Worm (Caenorhabditis elegans): ENCODE measurements around the gene T22G5.1.

The T22G5.1 gene

ce11 chrV:13850170-13850569 is 26.5 kb upstream of the T22G5.1 start, which contains the start of gene hpx-2:
Gene hpx-2, plus strand, starts transcription at chrV:13850470.
- no peak for TF ChIP-seq nhr-77 (tag; optimal IDR thresholded peaks at IDR 0.05)
- TF ChIP-seq F16B12.6 (tag; optimal IDR thresholded peaks at IDR 0.05) = no peak
- TF ChIP-seq jun-1 (tag; optimal IDR thresholded peaks at IDR 0.05) = no peak
- TF ChIP-seq lin-13 (GFP tag; optimal IDR thresholded peaks at IDR 0.05) = no peak
- no peak for TF ChIP-seq nhr-85 (tag)
- no peak for TF ChIP-seq ceh-8 (GFP tag; optimal IDR thresholded peaks at IDR 0.05)
- TF ChIP-seq hlh-17 (GFP tag; optimal IDR thresholded peaks at IDR 0.05; ENCODE audit: borderline replicate concordance) = no peak
- no peak for TF ChIP-seq nhr-47 (tag; optimal IDR thresholded peaks at IDR 0.05)
- no peak for TF ChIP-seq ama-1 (optimal IDR thresholded peaks at IDR 0.05)
- TF ChIP-seq nhr-84 (tag; optimal IDR thresholded peaks at IDR 0.05) = no peak
- no peak for TF ChIP-seq unc-98 (GFP tag; IDR thresholded peaks at IDR 0.05)
- TF ChIP-seq efl-3 (GFP tag; optimal IDR thresholded peaks at IDR 0.05) = no peak
- no peak for TF ChIP-seq alr-1 (tag; optimal IDR thresholded peaks at IDR 0.05; ENCODE audit: borderline replicate concordance)
- no peak for TF ChIP-seq grh-1 (GFP tag; IDR thresholded peaks at IDR 0.05)
- no peak for TF ChIP-seq fkh-8 (tag; optimal IDR thresholded peaks at IDR 0.05)

ce11 chrV:13854306-13854705 is 22.3 kb upstream of the T22G5.1 start, which contains the start of gene ttr-21:
Gene ttr-21, minus strand, starts transcription at chrV:13854405.
- TF ChIP-seq sptf-1 (tag; optimal IDR thresholded peaks at IDR 0.05) = no peak
- peak; percentile 9 for TF ChIP-seq nhr-20 (tag; optimal IDR thresholded peaks at IDR 0.05)

- no peak for TF ChIP-seq C04F5.9 (tag; optimal IDR thresholded peaks at IDR 0.05)
- TF ChIP-seq ztf-4 (tag; optimal IDR thresholded peaks at IDR 0.05) = no peak
- TF ChIP-seq egl-13 (tag; optimal IDR thresholded peaks at IDR 0.05) = no peak
- no peak for TF ChIP-seq nhr-90 (tag; optimal IDR thresholded peaks at IDR 0.05; ENCODE audit: poor library complexity)
- no peak for TF ChIP-seq snpc-4 (tag; optimal IDR thresholded peaks at IDR 0.05)
- no peak for TF ChIP-seq pqm-1 (tag; optimal IDR thresholded peaks at IDR 0.05)
- no peak for TF ChIP-seq nhr-237 (tag; optimal IDR thresholded peaks at IDR 0.05)
- TF ChIP-seq jun-1 (tag; optimal IDR thresholded peaks at IDR 0.05) = no peak
- TF ChIP-seq pax-3 (tag; optimal IDR thresholded peaks at IDR 0.05) = no peak
- TF ChIP-seq lin-13 (GFP tag; optimal IDR thresholded peaks at IDR 0.05) = no peak
- no peak for TF ChIP-seq nhr-76 (tag; optimal IDR thresholded peaks at IDR 0.05)
- no peak for TF ChIP-seq ceh-63 (GFP tag; optimal IDR thresholded peaks at IDR 0.05)
- TF ChIP-seq fkh-8 (tag; optimal IDR thresholded peaks at IDR 0.05) = no peak
- TF ChIP-seq irx-1 (tag; optimal IDR thresholded peaks at IDR 0.05) = no peak
- TF ChIP-seq C34B4.2 (tag; optimal IDR thresholded peaks at IDR 0.05) = no peak
- no peak for TF ChIP-seq dpl-1 (GFP tag; optimal IDR thresholded peaks at IDR 0.05)
Observed at ce11 chrV:13856376-13856775, 20.3 kb upstream of the T22G5.1 start, which contains the start of gene srx-134. Gene srx-134, minus strand, starts transcription at chrV:13856476.

- no peak for TF ChIP-seq nhr-12 (tag; optimal IDR thresholded peaks at IDR 0.05)
- TF ChIP-seq nhr-47 (tag; optimal IDR thresholded peaks at IDR 0.05) = no peak
- TF ChIP-seq irx-1 (tag; optimal IDR thresholded peaks at IDR 0.05) = no peak
- TF ChIP-seq ceh-88 (GFP tag; IDR thresholded peaks at IDR 0.05) = no peak
- no peak for TF ChIP-seq elt-3 (tag; optimal IDR thresholded peaks at IDR 0.05)
- TF ChIP-seq hpl-2 (GFP tag; optimal IDR thresholded peaks at IDR 0.05) = no peak
- no peak for TF ChIP-seq blmp-1 (tag; optimal IDR thresholded peaks at IDR 0.05)
Observed at ce11 chrV:13857132-13857531, 19.5 kb upstream of the T22G5.1 start, which contains the start of gene srx-136. Gene srx-136, plus strand, starts transcription at chrV:13857432.

- TF ChIP-seq snpc-4 (tag; optimal IDR thresholded peaks at IDR 0.05) (no peak), lsy-2 (tag; optimal IDR thresholded peaks at IDR 0.05) (no peak), hlh-4 (tag; optimal IDR thresholded peaks at IDR 0.05) (no peak)
Observed at ce11 chrV:13858906-13859305, 17.7 kb upstream of the T22G5.1 start, which contains the start of gene srx-135. Gene srx-135, plus strand, starts transcription at chrV:13859206.

Data from whole organism, L1 larva.